Fruit fly (Drosophila melanogaster) whole organism, embryonic: ENCODE measurements around the gene CG31650.

Source experiments
- Bteb2 ChIP-seq: fragments of 200-800 bp; sonication (Bioruptor generic); optimal IDR thresholded peaks from 2 replicates; lab custom pipeline; 2016; ENCODE audit warnings: missing biosample characterization, missing genetic modification characterization
- C15 ChIP-seq: fragments of 200-800 bp; sonication (Bioruptor generic); IDR thresholded peaks from 3 replicates; pipeline ENCODE4 v1.3.6; 2022; ENCODE audit warnings: missing biosample characterization, missing genetic modification characterization
- CG10654 ChIP-seq: fragments of 200-800 bp; sonication (Bioruptor generic); optimal IDR thresholded peaks from 2 replicates; lab custom pipeline; 2016; ENCODE audit warnings: missing biosample characterization, missing genetic modification characterization
- CG11504 ChIP-seq: fragments of 200-800 bp; sonication (Bioruptor generic); optimal IDR thresholded peaks from 3 replicates; lab custom pipeline; 2019; ENCODE audit warnings: missing biosample characterization, mild to moderate bottlenecking, missing genetic modification characterization, moderate library complexity
- CG11560 ChIP-seq: fragments of 200-800 bp; sonication (Bioruptor generic); IDR thresholded peaks from 3 replicates; pipeline ENCODE4 v1.3.6; 2022; ENCODE audit warnings: missing biosample characterization, missing genetic modification characterization
- CG12391 ChIP-seq: fragments of 200-800 bp; sonication (Bioruptor generic); optimal IDR thresholded peaks from 3 replicates; lab custom pipeline; 2018; ENCODE audit warnings: missing biosample characterization, mild to moderate bottlenecking, missing genetic modification characterization, moderate library complexity
- CG13624 ChIP-seq: fragments of 200-800 bp; sonication (Bioruptor generic); optimal IDR thresholded peaks from 2 replicates; lab custom pipeline; 2016; ENCODE audit warnings: missing biosample characterization, missing genetic modification characterization
- CG13775 ChIP-seq: fragments of 200-800 bp; sonication (Bioruptor generic); optimal IDR thresholded peaks from 3 replicates; lab custom pipeline; 2017; ENCODE audit warnings: missing biosample characterization, mild to moderate bottlenecking, missing genetic modification characterization
- CG1529 ChIP-seq: fragments of 200-800 bp; sonication (Bioruptor generic); optimal IDR thresholded peaks from 3 replicates; lab custom pipeline; 2018; ENCODE audit warnings: missing biosample characterization, missing genetic modification characterization
- CG15479 ChIP-seq: fragments of 200-800 bp; sonication (Bioruptor generic); optimal IDR thresholded peaks from 3 replicates; lab custom pipeline; 2019; ENCODE audit warnings: missing biosample characterization, mild to moderate bottlenecking, missing genetic modification characterization, moderate library complexity
- CG15514 ChIP-seq: fragments of 200-800 bp; sonication (Bioruptor generic); optimal IDR thresholded peaks from 3 replicates; lab custom pipeline; 2017; ENCODE audit warnings: missing biosample characterization, missing genetic modification characterization, mild to moderate bottlenecking, moderate library complexity, missing genetic modification reagents
- CG18476 ChIP-seq: fragments of 200-800 bp; sonication (Bioruptor generic); optimal IDR thresholded peaks from 2 replicates; lab custom pipeline; 2016; ENCODE audit warnings: missing biosample characterization, mild to moderate bottlenecking, missing genetic modification characterization
- CG18599 ChIP-seq: fragments of 200-800 bp; sonication (Bioruptor generic); optimal IDR thresholded peaks from 3 replicates; lab custom pipeline; 2017; ENCODE audit warnings: missing biosample characterization, missing genetic modification characterization, mild to moderate bottlenecking, moderate library complexity, missing genetic modification reagents
- CG18764 ChIP-seq: fragments of 200-800 bp; sonication (Bioruptor generic); optimal IDR thresholded peaks from 3 replicates; lab custom pipeline; 2016; ENCODE audit warnings: missing biosample characterization, missing genetic modification characterization
- CG2116 ChIP-seq: fragments of 200-800 bp; sonication (Bioruptor generic); optimal IDR thresholded peaks from 3 replicates; lab custom pipeline; 2018; ENCODE audit warnings: missing biosample characterization, mild to moderate bottlenecking, missing genetic modification characterization
- CG31441 ChIP-seq: fragments of 200-800 bp; sonication (Bioruptor generic); IDR thresholded peaks from 2 replicates; pipeline ENCODE4 v1.3.6; 2022; ENCODE audit warnings: missing biosample characterization, missing genetic modification characterization
- CG3847 ChIP-seq: fragments of 200-800 bp; sonication (Bioruptor generic); IDR thresholded peaks from 2 replicates; pipeline ENCODE4 v1.3.6; 2022; ENCODE audit warnings: missing biosample characterization, missing genetic modification characterization
- CG4328 ChIP-seq: fragments of 200-800 bp; sonication (Bioruptor generic); optimal IDR thresholded peaks from 3 replicates; lab custom pipeline; 2017; ENCODE audit warnings: missing biosample characterization, missing genetic modification reagents, missing genetic modification characterization
- CG6689 ChIP-seq: fragments of 200-800 bp; sonication (Bioruptor generic); IDR thresholded peaks from 2 replicates; pipeline ENCODE4 v1.3.6; 2022; ENCODE audit warnings: missing biosample characterization, missing genetic modification characterization
- CG7357 ChIP-seq: fragments of 200-800 bp; sonication (Bioruptor generic); IDR thresholded peaks from 3 replicates; pipeline ENCODE4 v1.3.6; 2022; ENCODE audit warnings: missing biosample characterization, missing genetic modification characterization
- CG7745 ChIP-seq: fragments of 200-800 bp; sonication (Bioruptor generic); optimal IDR thresholded peaks from 2 replicates; lab custom pipeline; 2018; ENCODE audit warnings: missing biosample characterization, mild to moderate bottlenecking, missing genetic modification characterization, moderate library complexity
- CG7839 ChIP-seq: fragments of 200-800 bp; sonication (Bioruptor generic); optimal IDR thresholded peaks from 3 replicates; lab custom pipeline; 2018; ENCODE audit warnings: missing biosample characterization, mild to moderate bottlenecking, missing genetic modification characterization, moderate library complexity
- CG8290 ChIP-seq, 3 experiments: fragments of 200-800 bp; sonication (Bioruptor generic); optimal IDR thresholded peaks; 2 replicates each; lab custom pipeline; 2016 to 2019; ENCODE audit warnings: missing biosample characterization in 3 of 3, missing genetic modification characterization in 3 of 3, mild to moderate bottlenecking in 2 of 3, moderate library complexity in 1 of 3
- Deaf1 ChIP-seq: fragments of 200-800 bp; optimal IDR thresholded peaks from 3 replicates; lab custom pipeline; 2019; ENCODE audit warnings: missing biosample characterization, mild to moderate bottlenecking, missing genetic modification characterization, moderate library complexity
- ERR ChIP-seq: fragments of 200-800 bp; sonication (Bioruptor generic); optimal IDR thresholded peaks from 2 replicates; lab custom pipeline; 2016; ENCODE audit warnings: missing biosample characterization, missing genetic modification characterization
- Elba2 ChIP-seq: fragments of 200-800 bp; sonication (Bioruptor generic); optimal IDR thresholded peaks from 3 replicates; lab custom pipeline; 2016; ENCODE audit warnings: missing biosample characterization, missing genetic modification characterization
- Ets97D ChIP-seq: fragments of 200-800 bp; sonication (Bioruptor generic); optimal IDR thresholded peaks from 3 replicates; lab custom pipeline; 2016; ENCODE audit warnings: missing biosample characterization, missing genetic modification characterization
- Hmx ChIP-seq: fragments of 200-800 bp; sonication (Bioruptor generic); optimal IDR thresholded peaks from 2 replicates; lab custom pipeline; 2016; ENCODE audit warnings: missing biosample characterization, missing genetic modification characterization
- Med ChIP-seq: fragments of 200-800 bp; sonication (Bioruptor generic); peaks from one replicate; lab custom pipeline; 2016; ENCODE audit warnings: missing biosample characterization, missing genetic modification characterization, mild to moderate bottlenecking, inconsistent platforms, moderate library complexity
- NK7.1 ChIP-seq: fragments of 200-800 bp; sonication (Bioruptor generic); optimal IDR thresholded peaks from 3 replicates; lab custom pipeline; 2016; ENCODE audit warnings: missing biosample characterization, missing genetic modification characterization
- NfI ChIP-seq: fragments of 200-800 bp; sonication (Bioruptor generic); optimal IDR thresholded peaks from 3 replicates; lab custom pipeline; 2018; ENCODE audit warnings: missing biosample characterization, mild to moderate bottlenecking, missing genetic modification characterization, moderate library complexity
- Scr ChIP-seq: fragments of 200-800 bp; sonication (Bioruptor generic); IDR thresholded peaks from 2 replicates; pipeline ENCODE4 v1.3.6; 2022; ENCODE audit warnings: missing biosample characterization, missing genetic modification characterization; ENCODE audit not compliant: partially characterized antibody
- Xbp1 ChIP-seq: fragments of 200-800 bp; sonication (Bioruptor generic); optimal IDR thresholded peaks from 3 replicates; lab custom pipeline; 2016; ENCODE audit warnings: missing biosample characterization, mild to moderate bottlenecking, missing genetic modification characterization
- crp ChIP-seq, 2 experiments: fragments of 200-800 bp; sonication (Bioruptor generic); optimal IDR thresholded peaks; 2 replicates in 1 of 2; 3 replicates in 1 of 2; lab custom pipeline; 2017; ENCODE audit warnings: missing biosample characterization in 2 of 2, missing genetic modification characterization in 2 of 2, mild to moderate bottlenecking in 1 of 2, moderate library complexity in 1 of 2
- en ChIP-seq: fragments of 200-800 bp; sonication (Bioruptor generic); optimal IDR thresholded peaks from 2 replicates; lab custom pipeline; 2016; ENCODE audit warnings: missing biosample characterization, missing genetic modification characterization
- fd96Cb ChIP-seq: fragments of 200-800 bp; sonication (Bioruptor generic); optimal IDR thresholded peaks from 2 replicates; lab custom pipeline; 2018; ENCODE audit warnings: missing biosample characterization, mild to moderate bottlenecking, missing genetic modification characterization, moderate library complexity
- grau ChIP-seq: fragments of 200-800 bp; optimal IDR thresholded peaks from 3 replicates; lab custom pipeline; 2019; ENCODE audit warnings: missing biosample characterization, mild to moderate bottlenecking, missing genetic modification characterization, moderate library complexity
- kay ChIP-seq: fragments of 200-800 bp; sonication (Bioruptor generic); optimal IDR thresholded peaks from 2 replicates; lab custom pipeline; 2016; ENCODE audit warnings: missing biosample characterization, missing genetic modification characterization
- nerfin-1 ChIP-seq: fragments of 200-800 bp; sonication (Bioruptor generic); optimal IDR thresholded peaks from 3 replicates; lab custom pipeline; 2019; ENCODE audit warnings: missing biosample characterization, mild to moderate bottlenecking, missing genetic modification characterization, moderate library complexity
- pzg ChIP-seq: fragments of 200-800 bp; sonication (Bioruptor generic); optimal IDR thresholded peaks from 3 replicates; lab custom pipeline; 2018; ENCODE audit warnings: missing biosample characterization, mild to moderate bottlenecking, missing genetic modification characterization, moderate library complexity
- ranshi ChIP-seq: fragments of 200-800 bp; sonication (Bioruptor generic); IDR thresholded peaks from 2 replicates; pipeline ENCODE4 v1.3.6; 2022; ENCODE audit warnings: missing biosample characterization, missing genetic modification characterization
- row ChIP-seq: fragments of 200-800 bp; sonication (Bioruptor generic); IDR thresholded peaks from 3 replicates; pipeline ENCODE4 v1.3.6; 2022; ENCODE audit warnings: missing biosample characterization, missing genetic modification characterization
- sc ChIP-seq, 3 experiments: fragments of >200 bp in 2 of 3; fragments of 200-800 bp in 1 of 3; sonication (Bioruptor generic) in 1 of 3; optimal IDR thresholded peaks; 2 replicates in 2 of 3; 3 replicates in 1 of 3; lab custom pipeline; 2017; ENCODE audit warnings: mild to moderate bottlenecking in 1 of 3, missing biosample characterization in 1 of 3, missing genetic modification characterization in 1 of 3, missing genetic modification reagents in 1 of 3
- sd ChIP-seq: fragments of 200-800 bp; sonication (Bioruptor generic); optimal IDR thresholded peaks from 3 replicates; lab custom pipeline; 2018; ENCODE audit warnings: missing biosample characterization, mild to moderate bottlenecking, missing genetic modification characterization, moderate library complexity
- sens ChIP-seq: fragments of 200-800 bp; sonication (Bioruptor generic); peaks from one replicate; lab custom pipeline; 2016; ENCODE audit warnings: missing biosample characterization, missing genetic modification characterization
- slbo ChIP-seq: fragments of 200-800 bp; sonication (Bioruptor generic); IDR thresholded peaks from 2 replicates; pipeline ENCODE4 v1.3.6; 2022; ENCODE audit warnings: missing biosample characterization, missing genetic modification characterization
- sob ChIP-seq: fragments of 200-800 bp; sonication (Bioruptor generic); IDR thresholded peaks from 2 replicates; pipeline ENCODE4 v1.3.6; 2022; ENCODE audit warnings: missing biosample characterization, missing genetic modification characterization
- ssp ChIP-seq: fragments of 200-800 bp; sonication (Bioruptor generic); IDR thresholded peaks from 2 replicates; pipeline ENCODE4 v1.3.6; 2022; ENCODE audit warnings: missing biosample characterization, missing genetic modification characterization
- sug ChIP-seq: fragments of 200-800 bp; optimal IDR thresholded peaks from 2 replicates; lab custom pipeline; 2019; ENCODE audit warnings: missing biosample characterization, mild to moderate bottlenecking, missing genetic modification characterization, moderate library complexity

The CG31650 gene

DNA sequence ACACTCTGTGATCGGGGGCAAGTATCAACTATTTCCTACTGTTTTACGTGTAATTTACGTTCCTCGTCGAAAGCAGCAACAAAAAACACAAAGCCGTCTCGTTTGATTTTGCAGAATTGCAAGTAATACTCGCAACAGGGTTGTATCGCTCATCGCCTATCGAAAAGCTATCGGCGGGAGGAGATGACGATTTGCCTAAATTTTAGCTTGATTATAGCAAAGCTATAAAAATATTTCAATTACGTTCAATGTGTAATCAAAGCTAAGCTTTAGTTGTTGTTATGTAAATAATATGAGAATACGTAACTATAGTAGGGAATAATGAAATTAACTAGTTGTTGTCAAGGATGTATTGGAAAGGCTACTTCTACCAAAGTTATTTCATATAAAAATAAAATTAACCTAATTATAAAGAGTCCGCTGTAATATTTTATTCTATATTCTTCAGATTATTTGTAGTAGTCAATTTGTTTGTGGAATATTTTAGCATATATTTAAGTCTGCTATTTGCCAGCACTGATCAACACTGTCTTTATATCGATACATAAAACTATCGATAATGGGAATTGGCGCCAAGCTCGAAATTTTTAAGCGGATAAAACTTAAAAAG is 15.2 kb upstream of the CG31650 start, which contains the start of gene Rpn11 (continued):
- TF ChIP-seq sd (tag; lab: Kevin White, UChicago) (peak; percentile 41), CG7357 (GFP tag; lab: Robert Waterston, UW) (0 out of 3 replicates have a peak, but pooled peaks have one; percentile 25), grau (peak; percentile 74), sob (GFP tag; lab: Robert Waterston, UW) (no peak), CG2116 (GFP tag; lab: Kevin White, UChicago) (peak; percentile 99), CG7839 (tag; lab: Kevin White, UChicago) (peak; percentile 71), row (GFP tag; lab: Robert Waterston, UW) (peak; percentile 80), CG10654 (GFP tag; lab: Kevin White, UChicago) (peak; percentile 36), NfI (peak; percentile 47), Bteb2 (GFP tag; lab: Kevin White, UChicago) (no peak), CG18764 (GFP tag; lab: Kevin White, UChicago) (peak; percentile 28), CG13775 (GFP tag; lab: Kevin White, UChicago) (peak; percentile 79), Elba2 (GFP tag; lab: Kevin White, UChicago) (peak; percentile 4), CG4328 (peak; percentile 60), CG31441 (GFP tag; lab: Robert Waterston, UW) (peak; percentile 73), CG11560 (no peak), CG11504 (tag; lab: Kevin White, UChicago) (peak; percentile 73), sens (GFP tag; lab: Kevin White, UChicago) (peak; percentile 95), sug (tag; lab: Kevin White, UChicago) (peak; percentile 78), pzg (peak; percentile 50), C15 (GFP tag; lab: Robert Waterston, UW) (no peak), nerfin-1 (tag; lab: Kevin White, UChicago) (peak; percentile 52), CG18599 (GFP tag; lab: Kevin White, UChicago) (peak; percentile 67), Ets97D (GFP tag; lab: Kevin White, UChicago) (peak; percentile 24), NK7.1 (no peak), CG8290 (GFP tag; optimal IDR thresholded peaks at IDR 0.05; lab: Kevin White, UChicago) (peak; percentile 36), CG8290 (tag; optimal IDR thresholded peaks at IDR 0.05; lab: Kevin White, UChicago) (peak; percentile 16 to 58), ERR (no peak), CG15514 (GFP tag; lab: Kevin White, UChicago) (peak; percentile 30), slbo (GFP tag; lab: Robert Waterston, UW) (peak; percentile 62), Med (GFP tag; lab: Kevin White, UChicago) (peak; percentile 81), CG6689 (GFP tag; lab: Robert Waterston, UW) (peak; percentile 35), CG3847 (GFP tag; lab: Robert Waterston, UW) (peak; percentile 58), en (GFP tag; lab: Kevin White, UChicago) (no peak), sc (optimal IDR thresholded peaks at IDR 0.05; lab: Kevin White, UChicago) (no peak), sc (GFP tag; optimal IDR thresholded peaks at IDR 0.05; lab: Kevin White, UChicago) (peak; percentile 24), CG13624 (GFP tag; lab: Kevin White, UChicago) (peak; percentile 52), crp (GFP tag; optimal IDR thresholded peaks at IDR 0.05; lab: Kevin White, UChicago) (peak in 1 of 2 experiments; percentile 20), CG1529 (GFP tag; lab: Kevin White, UChicago) (peak; percentile 22), CG12391 (peak; percentile 86), CG18476 (GFP tag; lab: Kevin White, UChicago) (peak; percentile 37), Xbp1 (peak; percentile 53), Hmx (GFP tag; lab: Kevin White, UChicago) (peak; percentile 23), ssp (GFP tag; lab: Robert Waterston, UW) (no peak), Deaf1 (tag; lab: Kevin White, UChicago) (peak; percentile 26), kay (peak; percentile 50), CG7745 (tag; lab: Kevin White, UChicago) (no peak), ranshi (0 out of 2 replicates have a peak, but pooled peaks have one; percentile 5), CG15479 (no peak), fd96Cb (tag; lab: Kevin White, UChicago) (peak; percentile 45), Scr (GFP tag; lab: Robert Waterston, UW) (peak; percentile 66)
